Fruit fly (Drosophila melanogaster) whole organism, prepupa: ENCODE results near the gene Smg6.

Experiments used
- Blimp-1 ChIP-seq: fragments of 200-800 bp; sonication (Bioruptor generic); optimal IDR thresholded peaks from 3 replicates; lab custom pipeline; 2017; ENCODE audit warnings: missing biosample characterization, missing genetic modification characterization, mild to moderate bottlenecking, moderate library complexity, missing genetic modification reagents
- CG10669 ChIP-seq: fragments of 200-800 bp; sonication (Bioruptor generic); optimal IDR thresholded peaks from 3 replicates; lab custom pipeline; 2018; ENCODE audit warnings: missing biosample characterization, mild to moderate bottlenecking, missing genetic modification characterization, moderate library complexity
- CG11294 ChIP-seq: fragments of 200-800 bp; sonication (Bioruptor generic); IDR thresholded peaks from 2 replicates; pipeline ENCODE4 v1.3.6; 2022; ENCODE audit warnings: missing biosample characterization, missing genetic modification characterization
- CG11762 ChIP-seq: fragments of 200-800 bp; sonication (Bioruptor generic); optimal IDR thresholded peaks from 3 replicates; lab custom pipeline; 2016; ENCODE audit warnings: missing biosample characterization, missing genetic modification characterization; ENCODE audit not compliant: insufficient read depth
- CG15336 ChIP-seq: fragments of 200-800 bp; sonication (Bioruptor generic); IDR thresholded peaks from 2 replicates; pipeline ENCODE4 v1.3.6; 2022; ENCODE audit warnings: missing biosample characterization, missing genetic modification characterization
- CG1621 ChIP-seq: fragments of 200-800 bp; sonication (Bioruptor generic); optimal IDR thresholded peaks from 3 replicates; lab custom pipeline; 2018; ENCODE audit warnings: missing biosample characterization, mild to moderate bottlenecking, missing genetic modification characterization
- CG16779 ChIP-seq: fragments of 200-800 bp; sonication (Bioruptor generic); optimal IDR thresholded peaks from 3 replicates; lab custom pipeline; 2017; ENCODE audit warnings: missing biosample characterization, mild to moderate bottlenecking, missing genetic modification characterization
- CG3032 ChIP-seq: fragments of 200-800 bp; optimal IDR thresholded peaks from 2 replicates; lab custom pipeline; 2019; ENCODE audit warnings: missing biosample characterization, mild to moderate bottlenecking, missing genetic modification characterization, moderate library complexity
- CG31627 ChIP-seq: fragments of 200-800 bp; sonication (Bioruptor generic); optimal IDR thresholded peaks from 3 replicates; lab custom pipeline; 2016; ENCODE audit warnings: missing biosample characterization, missing genetic modification characterization
- CG32006 ChIP-seq: fragments of 200-800 bp; sonication (Bioruptor generic); optimal IDR thresholded peaks from 3 replicates; lab custom pipeline; 2017; ENCODE audit warnings: missing biosample characterization, mild to moderate bottlenecking, missing genetic modification characterization
- CG34406 ChIP-seq: fragments of 200-800 bp; sonication (Bioruptor generic); optimal IDR thresholded peaks from 3 replicates; lab custom pipeline; 2016; ENCODE audit warnings: missing biosample characterization, missing genetic modification characterization
- CG3919 ChIP-seq: fragments of 200-800 bp; sonication (Bioruptor generic); optimal IDR thresholded peaks from 3 replicates; lab custom pipeline; 2016; ENCODE audit warnings: missing biosample characterization, missing genetic modification characterization
- CG4318 ChIP-seq: fragments of 200-800 bp; sonication (Bioruptor generic); optimal IDR thresholded peaks from 3 replicates; lab custom pipeline; 2017; ENCODE audit warnings: missing biosample characterization, mild to moderate bottlenecking, missing genetic modification characterization
- CG6163 ChIP-seq: fragments of 200-800 bp; sonication (Bioruptor generic); IDR thresholded peaks from 3 replicates; pipeline ENCODE4 v1.3.6; 2022; ENCODE audit warnings: missing biosample characterization, missing genetic modification characterization
- CG6276 ChIP-seq: fragments of 200-800 bp; sonication (Bioruptor generic); optimal IDR thresholded peaks from 2 replicates; lab custom pipeline; 2017; ENCODE audit warnings: missing biosample characterization, mild to moderate bottlenecking, missing genetic modification characterization
- CG6792 ChIP-seq: fragments of 200-800 bp; sonication (Bioruptor generic); optimal IDR thresholded peaks from 3 replicates; lab custom pipeline; 2016; ENCODE audit warnings: missing biosample characterization, missing genetic modification characterization
- CG6808 ChIP-seq: fragments of 200-800 bp; sonication (Bioruptor generic); optimal IDR thresholded peaks from 3 replicates; lab custom pipeline; 2017; ENCODE audit warnings: missing biosample characterization, missing genetic modification characterization, mild to moderate bottlenecking, moderate library complexity, missing genetic modification reagents
- CG6854 ChIP-seq: fragments of 200-800 bp; sonication (Bioruptor generic); optimal IDR thresholded peaks from 2 replicates; lab custom pipeline; 2017; ENCODE audit warnings: missing biosample characterization, mild to moderate bottlenecking, missing genetic modification characterization
- CG9139 ChIP-seq: fragments of 200-800 bp; sonication (Bioruptor generic); optimal IDR thresholded peaks from 3 replicates; lab custom pipeline; 2017; ENCODE audit warnings: missing biosample characterization, mild to moderate bottlenecking, missing genetic modification characterization
- Eip75B ChIP-seq: fragments of 200-800 bp; sonication (Bioruptor generic); optimal IDR thresholded peaks from 3 replicates; lab custom pipeline; 2016; ENCODE audit warnings: missing biosample characterization, missing genetic modification characterization
- Eip78C ChIP-seq: fragments of 200-800 bp; sonication (Bioruptor generic); peaks from one replicate; lab custom pipeline; 2016; ENCODE audit warnings: missing biosample characterization, missing genetic modification characterization
- Eip93F ChIP-seq: fragments of 200-800 bp; sonication (Bioruptor generic); optimal IDR thresholded peaks from 2 replicates; lab custom pipeline; 2016; ENCODE audit warnings: missing biosample characterization, mild to moderate bottlenecking, missing genetic modification characterization
- Ets21C ChIP-seq: fragments of 200-800 bp; sonication (Bioruptor generic); optimal IDR thresholded peaks from 3 replicates; lab custom pipeline; 2016; ENCODE audit warnings: missing biosample characterization, missing genetic modification characterization
- Ets96B ChIP-seq: fragments of 200-800 bp; optimal IDR thresholded peaks from 2 replicates; lab custom pipeline; 2019; ENCODE audit warnings: missing biosample characterization, mild to moderate bottlenecking, missing genetic modification characterization, moderate library complexity
- Gug ChIP-seq: fragments of 200-800 bp; sonication (Bioruptor generic); IDR thresholded peaks from 2 replicates; pipeline ENCODE4 v1.3.6; 2022; ENCODE audit warnings: missing biosample characterization, missing genetic modification characterization
- Hr38 ChIP-seq: sonication (Bioruptor generic); optimal IDR thresholded peaks from 2 replicates; lab custom pipeline; 2016; ENCODE audit warnings: missing biosample characterization, missing genetic modification characterization
- Hr39 ChIP-seq: fragments of 200-800 bp; sonication (Bioruptor generic); optimal IDR thresholded peaks from 2 replicates; lab custom pipeline; 2016; ENCODE audit warnings: missing biosample characterization, missing genetic modification characterization
- Hr4 ChIP-seq: fragments of 200-800 bp; sonication (Bioruptor generic); optimal IDR thresholded peaks from 3 replicates; lab custom pipeline; 2016; ENCODE audit warnings: missing biosample characterization, missing genetic modification characterization
- Lpt ChIP-seq: fragments of 200-800 bp; sonication (Bioruptor generic); optimal IDR thresholded peaks from 3 replicates; lab custom pipeline; 2016; ENCODE audit warnings: missing biosample characterization, missing genetic modification characterization
- Sox14 ChIP-seq: fragments of 200-800 bp; sonication (Bioruptor generic); optimal IDR thresholded peaks from 3 replicates; lab custom pipeline; 2016; ENCODE audit warnings: missing biosample characterization, missing genetic modification characterization
- Sox15 ChIP-seq: fragments of 200-800 bp; sonication (Bioruptor generic); optimal IDR thresholded peaks from 3 replicates; lab custom pipeline; 2016; ENCODE audit warnings: missing biosample characterization, missing genetic modification characterization
- dac ChIP-seq: fragments of 200-800 bp; sonication (Bioruptor generic); optimal IDR thresholded peaks from 2 replicates; lab custom pipeline; 2017; ENCODE audit warnings: missing biosample characterization, mild to moderate bottlenecking, missing genetic modification characterization
- esn ChIP-seq: fragments of 200-800 bp; sonication (Bioruptor generic); optimal IDR thresholded peaks from 2 replicates; lab custom pipeline; 2016; ENCODE audit warnings: missing biosample characterization, mild to moderate bottlenecking, missing genetic modification characterization, moderate library complexity
- fd59A ChIP-seq: fragments of 200-800 bp; sonication (Bioruptor generic); optimal IDR thresholded peaks from 2 replicates; lab custom pipeline; 2017; ENCODE audit warnings: missing biosample characterization, mild to moderate bottlenecking, missing genetic modification characterization, missing genetic modification reagents
- fd85E ChIP-seq: fragments of 200-800 bp; sonication (Bioruptor generic); optimal IDR thresholded peaks from 3 replicates; lab custom pipeline; 2016; ENCODE audit warnings: missing biosample characterization, missing genetic modification characterization
- lz ChIP-seq: fragments of 200-800 bp; sonication (Bioruptor generic); optimal IDR thresholded peaks from 3 replicates; lab custom pipeline; 2016; ENCODE audit warnings: missing biosample characterization, missing genetic modification characterization
- net ChIP-seq: fragments of 200-800 bp; sonication (Bioruptor generic); optimal IDR thresholded peaks from 3 replicates; lab custom pipeline; 2016; ENCODE audit warnings: missing biosample characterization, missing genetic modification characterization
- spab ChIP-seq: fragments of 200-800 bp; sonication (Bioruptor generic); optimal IDR thresholded peaks from 2 replicates; lab custom pipeline; 2017; ENCODE audit warnings: missing biosample characterization, mild to moderate bottlenecking, missing genetic modification characterization, missing genetic modification reagents
- ss ChIP-seq, 2 experiments: fragments of 200-800 bp; sonication (Bioruptor generic); optimal IDR thresholded peaks; 2 replicates in 1 of 2; 3 replicates in 1 of 2; lab custom pipeline; 2017 to 2018; ENCODE audit warnings: mild to moderate bottlenecking in 2 of 2, missing biosample characterization in 2 of 2, missing genetic modification characterization in 2 of 2, moderate library complexity in 1 of 2
- topi ChIP-seq: fragments of 200-800 bp; sonication (Bioruptor generic); optimal IDR thresholded peaks from 3 replicates; lab custom pipeline; 2016; ENCODE audit warnings: missing biosample characterization, missing genetic modification characterization
- vri ChIP-seq: fragments of 200-800 bp; sonication (Bioruptor generic); optimal IDR thresholded peaks from 3 replicates; lab custom pipeline; 2016; ENCODE audit warnings: missing biosample characterization, mild to moderate bottlenecking, missing genetic modification characterization

Smg6 gene

dm6 chr3R:24996502-24996901 lies 36.8 kb downstream of the Smg6 start (continued):
- TF ChIP-seq CG34406 (GFP tag; lab: Kevin White, UChicago) (peak; percentile 32), fd85E (no peak), Sox15 (GFP tag; lab: Kevin White, UChicago) (no peak), Ets96B (no peak), CG11762 (GFP tag; lab: Kevin White, UChicago) (peak; percentile 56), CG6792 (peak; percentile 40), CG6276 (GFP tag; lab: Kevin White, UChicago) (peak; percentile 82), dac (GFP tag; lab: Kevin White, UChicago) (peak; percentile 72), Hr38 (GFP tag; lab: Kevin White, UChicago) (peak; percentile 66), Eip75B (peak; percentile 46), ss (GFP tag; optimal IDR thresholded peaks at IDR 0.05; lab: Kevin White, UChicago) (no peak), vri (peak; percentile 19), CG15336 (GFP tag; lab: Robert Waterston, UW) (peak; percentile 95), CG6854 (GFP tag; lab: Kevin White, UChicago) (no peak), net (GFP tag; lab: Kevin White, UChicago) (peak; percentile 81), CG9139 (GFP tag; lab: Kevin White, UChicago) (no peak), Lpt (peak; percentile 87), Hr39 (GFP tag; lab: Kevin White, UChicago) (peak; percentile 68), fd59A (GFP tag; lab: Kevin White, UChicago) (no peak)

DNA sequence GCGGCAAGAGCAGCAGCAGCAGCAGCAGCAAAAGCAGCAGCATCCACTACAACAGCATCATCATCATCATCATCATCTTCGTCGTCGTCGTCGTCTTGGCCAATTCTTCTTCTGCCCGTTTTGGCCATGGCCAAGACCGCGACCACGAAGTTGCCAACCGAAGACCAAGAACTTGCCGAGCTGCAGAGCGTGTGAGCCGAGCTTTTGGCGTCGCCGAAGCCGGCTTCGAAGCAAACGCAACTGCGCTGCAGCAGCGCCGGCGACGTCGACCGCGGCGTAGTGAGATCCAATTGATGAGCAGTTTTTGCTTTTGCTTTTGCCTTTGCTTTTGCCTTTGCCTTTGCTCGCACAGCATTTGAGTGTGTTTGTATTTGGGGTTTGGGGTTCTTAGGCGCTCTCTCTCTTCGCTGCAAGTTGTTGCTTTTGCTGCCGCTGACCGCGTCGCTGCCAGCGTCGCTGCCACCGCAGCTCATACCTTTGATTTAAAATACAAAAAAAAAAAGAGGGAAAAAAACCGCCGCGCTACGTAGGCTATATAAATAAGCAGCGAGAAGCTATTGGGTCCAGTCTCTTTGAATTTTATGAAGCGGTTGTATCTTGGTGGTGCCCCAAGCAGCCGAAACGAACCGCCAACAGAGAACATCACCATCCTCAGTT lies 48.1 kb downstream of the Smg6 start:
- TF ChIP-seq ss (GFP tag; optimal IDR thresholded peaks at IDR 0.05; lab: Kevin White, UChicago) (no peak), Eip78C (peak; percentile 51)

dm6 chr3R:24983537-24984501 lies 49.4 kb downstream of the Smg6 start, which contains the start of gene tnc:
tnc (plus strand) TSS chr3R:24984384.
- peak; percentile 91 for TF ChIP-seq Eip78C
- peak; percentile 55 for TF ChIP-seq Eip93F
- peak; percentile 89 for TF ChIP-seq esn (GFP tag; lab: Kevin White, UChicago)
- peak; percentile 45 for TF ChIP-seq CG16779 (tag; lab: Kevin White, UChicago)
- peak; percentile 71 for TF ChIP-seq Sox14 (GFP tag; lab: Kevin White, UChicago)
- TF ChIP-seq CG1621, result peak; percentile 62
- peak; percentile 83 for TF ChIP-seq CG6792
- peak; percentile 71 for TF ChIP-seq Sox15 (GFP tag; lab: Kevin White, UChicago)
- TF ChIP-seq CG10669, result peak; percentile 74
- TF ChIP-seq CG9139 (GFP tag; lab: Kevin White, UChicago), result peak; percentile 58
- peak; percentile 73 for TF ChIP-seq CG4318 (GFP tag; lab: Kevin White, UChicago)
- peak; percentile 81 for TF ChIP-seq CG3032
- peak; percentile 63 for TF ChIP-seq Gug
- peak; percentile 73 for TF ChIP-seq CG6163
- peak; percentile 67 for TF ChIP-seq dac (GFP tag; lab: Kevin White, UChicago)
- TF ChIP-seq CG6276 (GFP tag; lab: Kevin White, UChicago), result peak; percentile 69
- TF ChIP-seq CG11762 (GFP tag; lab: Kevin White, UChicago), result peak; percentile 68
- peak; percentile 72 for TF ChIP-seq Blimp-1 (GFP tag; lab: Kevin White, UChicago)
- TF ChIP-seq CG31627 (GFP tag; lab: Kevin White, UChicago), result peak; percentile 54
- peak; percentile 82 for TF ChIP-seq CG3919 (GFP tag; lab: Kevin White, UChicago)
- peak; percentile 89 for TF ChIP-seq CG32006
- peak; percentile 58 for TF ChIP-seq vri
- peak; percentile 66 for TF ChIP-seq Eip75B
- peak; percentile 78 for TF ChIP-seq topi (GFP tag; lab: Kevin White, UChicago)
- peak; percentile 63 for TF ChIP-seq fd59A (GFP tag; lab: Kevin White, UChicago)
- TF ChIP-seq Hr38 (GFP tag; lab: Kevin White, UChicago), result no peak
- peak; percentile 24 for TF ChIP-seq fd85E
- peak; percentile 67 for TF ChIP-seq Hr4
- peak; percentile 78 for TF ChIP-seq CG6808 (GFP tag; lab: Kevin White, UChicago)
- TF ChIP-seq CG11294 (GFP tag; lab: Robert Waterston, UW), result no peak; the same call in 1 of the 2 replicates
- peak; percentile 81; the same call in 1 of the 2 replicates for TF ChIP-seq CG15336 (GFP tag; lab: Robert Waterston, UW)
- TF ChIP-seq lz (GFP tag; lab: Kevin White, UChicago), result peak; percentile 74
- TF ChIP-seq spab (GFP tag; lab: Kevin White, UChicago), result peak; percentile 76
- peak; percentile 48 for TF ChIP-seq Ets21C (GFP tag; lab: Kevin White, UChicago)
- peak; percentile 71 for TF ChIP-seq Lpt
